Worm (Caenorhabditis elegans): ENCODE measurements around the gene R03G8.3.

- TF ChIP-seq cog-1 (tag; optimal IDR thresholded peaks at IDR 0.05) (no peak), ztf-23 (GFP tag; IDR thresholded peaks at IDR 0.05) (no peak), ref-1 (GFP tag; conservative IDR thresholded peaks at IDR 0.05) (no peak), T22C8.4 (GFP tag; IDR thresholded peaks at IDR 0.05) (no peak), flt-1 (GFP tag; IDR thresholded peaks at IDR 0.05) (no peak)
Measured at ce11 chrX:13113457-13113856, 22.7 kb downstream of the R03G8.3 start, which contains the start of gene F17H10.2.

Data from whole organism, midembryonic.